Worm (Caenorhabditis elegans): ENCODE measurements around the gene C37E2.3.

C37E2.3 gene

ce11 chrX:14161684-14162347 lies 18.4 kb upstream of the C37E2.3 start, which contains the start of gene lgc-25:
Gene lgc-25 (minus strand): TSS chrX:14161734.
- TF ChIP-seq efl-1 (optimal IDR thresholded peaks at IDR 0.05): no peak
- no peak for TF ChIP-seq efl-1 (GFP tag; optimal IDR thresholded peaks at IDR 0.05 in 1 of 2)
- TF ChIP-seq isw-1 (GFP tag; IDR thresholded peaks at IDR 0.05): no peak
- TF ChIP-seq lin-35 (GFP tag; optimal IDR thresholded peaks at IDR 0.05): peak in 1 of 2 experiments; percentile 49
- no peak for TF ChIP-seq skn-1 (tag; optimal IDR thresholded peaks at IDR 0.05)
- no peak for TF ChIP-seq lin-15B (tag; optimal IDR thresholded peaks at IDR 0.05)
- TF ChIP-seq vab-15 (tag; optimal IDR thresholded peaks at IDR 0.05): no peak
- no peak for TF ChIP-seq Y116A8C.19 (tag; optimal IDR thresholded peaks at IDR 0.05; ENCODE audit: borderline replicate concordance)
- TF ChIP-seq nhr-90 (tag; optimal IDR thresholded peaks at IDR 0.05; ENCODE audit: poor library complexity): peak; percentile 72
- no peak for TF ChIP-seq jun-1 (tag; optimal IDR thresholded peaks at IDR 0.05)
- TF ChIP-seq lir-3 (tag; optimal IDR thresholded peaks at IDR 0.05; ENCODE audit: poor library complexity): no peak
- peak; percentile 20 for TF ChIP-seq elt-2 (tag; optimal IDR thresholded peaks at IDR 0.05)
- TF ChIP-seq snu-23 (GFP tag; optimal IDR thresholded peaks at IDR 0.05): peak; percentile 24
- TF ChIP-seq elt-3 (tag; optimal IDR thresholded peaks at IDR 0.05): peak in 1 of 6 experiments; percentile 14
- TF ChIP-seq nhr-20 (tag; optimal IDR thresholded peaks at IDR 0.05): peak; percentile 35
- peak; percentile 16 for TF ChIP-seq nhr-47 (tag; optimal IDR thresholded peaks at IDR 0.05)
- TF ChIP-seq nhr-76 (tag; optimal IDR thresholded peaks at IDR 0.05): no peak
- no peak for TF ChIP-seq nhr-84 (tag; optimal IDR thresholded peaks at IDR 0.05)
- no peak for TF ChIP-seq ama-1 (optimal IDR thresholded peaks at IDR 0.05)

- no peak for TF ChIP-seq ets-5 (GFP tag; IDR thresholded peaks at IDR 0.05)
- TF ChIP-seq aha-1 (tag; optimal IDR thresholded peaks at IDR 0.05): no peak
- peak; percentile 8 for TF ChIP-seq nhr-71 (tag; optimal IDR thresholded peaks at IDR 0.05)
- no peak for TF ChIP-seq pqm-1 (tag; optimal IDR thresholded peaks at IDR 0.05)
- TF ChIP-seq nhr-90 (tag; optimal IDR thresholded peaks at IDR 0.05; ENCODE audit: poor library complexity): peak; percentile 5
These were observed 16.0 kb upstream of the C37E2.3 start, which contains the start of gene vha-20 for ce11 chrX:14164234-14164633. Gene vha-20 (minus strand): TSS chrX:14164506.

DNA sequence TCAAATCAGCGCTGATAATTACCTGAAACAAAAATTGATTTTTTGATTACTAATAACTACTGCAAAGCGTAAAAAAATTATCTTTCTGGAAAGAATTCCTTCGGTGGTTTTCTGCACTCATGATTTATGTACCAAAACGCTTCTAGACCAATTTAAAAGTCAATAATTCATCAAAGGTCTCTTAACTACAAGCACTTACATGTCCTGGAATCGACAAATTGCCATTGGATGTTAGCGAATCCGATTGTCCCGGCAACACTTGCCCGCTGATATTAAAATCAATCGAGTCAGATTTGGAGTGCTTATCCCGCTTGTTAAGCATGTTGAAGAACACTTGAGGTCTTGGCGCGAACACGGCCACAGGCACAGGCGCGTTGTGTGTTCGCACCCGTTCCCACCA lies 15.1 kb upstream of the C37E2.3 start:
- TF ChIP-seq F16B12.6 (tag; optimal IDR thresholded peaks at IDR 0.05): no peak
- no peak for TF ChIP-seq ceh-90 (tag; optimal IDR thresholded peaks at IDR 0.05)
- TF ChIP-seq ets-5 (GFP tag; IDR thresholded peaks at IDR 0.05): no peak
- no peak for TF ChIP-seq egl-13 (tag; optimal IDR thresholded peaks at IDR 0.05)
- TF ChIP-seq C04F5.9 (tag; optimal IDR thresholded peaks at IDR 0.05): no peak
- no peak for TF ChIP-seq dpl-1 (GFP tag; optimal IDR thresholded peaks at IDR 0.05)
- TF ChIP-seq efl-1 (optimal IDR thresholded peaks at IDR 0.05): no peak
- peak in 1 of 2 experiments; percentile 84 for TF ChIP-seq efl-1 (GFP tag; optimal IDR thresholded peaks at IDR 0.05 in 1 of 2)
- TF ChIP-seq fkh-10 (GFP tag; optimal IDR thresholded peaks at IDR 0.05): no peak

- TF ChIP-seq F16B12.6 (tag; optimal IDR thresholded peaks at IDR 0.05) (peak; percentile 56), dsc-1 (tag; optimal IDR thresholded peaks at IDR 0.05) (peak; percentile 86), ceh-63 (GFP tag; optimal IDR thresholded peaks at IDR 0.05) (no peak), pqm-1 (tag; optimal IDR thresholded peaks at IDR 0.05) (no peak), efl-1 (optimal IDR thresholded peaks at IDR 0.05) (peak; percentile 80 to 92), efl-1 (GFP tag; optimal IDR thresholded peaks at IDR 0.05 in 1 of 2) (peak; percentile 63 to 96), C04F5.9 (tag; optimal IDR thresholded peaks at IDR 0.05) (peak; percentile 57), aha-1 (tag; optimal IDR thresholded peaks at IDR 0.05) (no peak), lin-13 (GFP tag; optimal IDR thresholded peaks at IDR 0.05) (peak; percentile 90), xbp-1 (tag; optimal IDR thresholded peaks at IDR 0.05) (peak; percentile 86), fos-1 (tag; optimal IDR thresholded peaks at IDR 0.05) (peak; percentile 87), nhr-12 (tag; optimal IDR thresholded peaks at IDR 0.05) (no peak), grh-1 (GFP tag; IDR thresholded peaks at IDR 0.05) (peak; percentile 92), mdl-1 (tag; optimal IDR thresholded peaks at IDR 0.05) (peak; percentile 5 to 95), ceh-82 (tag; optimal IDR thresholded peaks at IDR 0.05) (peak; percentile 73 to 94 (median 78)), pag-3 (tag; optimal IDR thresholded peaks at IDR 0.05; ENCODE audit: borderline replicate concordance, insufficient read depth) (peak; percentile 68), Y116A8C.19 (tag; optimal IDR thresholded peaks at IDR 0.05; ENCODE audit: borderline replicate concordance) (no peak), irx-1 (tag; optimal IDR thresholded peaks at IDR 0.05) (peak; percentile 75), fkh-8 (tag; optimal IDR thresholded peaks at IDR 0.05) (peak; percentile 86), tlp-1 (tag; optimal IDR thresholded peaks at IDR 0.05) (no peak), unc-130 (tag; optimal IDR thresholded peaks at IDR 0.05) (peak; percentile 66), elt-2 (tag; optimal IDR thresholded peaks at IDR 0.05) (peak; percentile 83), sox-4 (tag; optimal IDR thresholded peaks at IDR 0.05) (no peak), unc-62 (GFP tag; optimal IDR thresholded peaks at IDR 0.05) (no peak)
These were observed 10.7 kb upstream of the C37E2.3 start, which contains the start of gene sym-4 for ce11 chrX:14169569-14170031. Gene sym-4 (minus strand): TSS chrX:14169619.

Data from whole organism, L1 larva.